Worm (Caenorhabditis elegans): ENCODE measurements around the gene dgn-2.
A peak's percentile ranks its signal among the peaks of the same experiment; 100 is the strongest.

Gene dgn-2

ce11 chrX:1319708-1320107, 47.6 kb downstream of the dgn-2 start (continued):
- TF ChIP-seq ztf-22 (GFP tag; optimal IDR thresholded peaks at IDR 0.05) (peak; percentile 10), rcor-1 (GFP tag; IDR thresholded peaks at IDR 0.05) (0 out of 2 replicates have a peak, but pooled peaks have one; percentile 38), C17E4.6 (GFP tag; IDR thresholded peaks at IDR 0.05) (no peak), Y67H2A.10 (GFP tag; conservative IDR thresholded peaks at IDR 0.05) (no peak), nhr-179 (tag; optimal IDR thresholded peaks at IDR 0.05) (no peak), fkh-3 (tag; optimal IDR thresholded peaks at IDR 0.05) (no peak), ama-1 (optimal IDR thresholded peaks at IDR 0.05) (no peak), ama-1 (GFP tag; optimal IDR thresholded peaks at IDR 0.05) (no peak), madf-10 (tag; optimal IDR thresholded peaks at IDR 0.05) (peak; percentile 10), ceh-91 (GFP tag; IDR thresholded peaks at IDR 0.05) (no peak), repo-1 (tag; optimal IDR thresholded peaks at IDR 0.05) (no peak), hlh-12 (tag; optimal IDR thresholded peaks at IDR 0.05) (no peak), egrh-3 (GFP tag; IDR thresholded peaks at IDR 0.05) (peak; percentile 94), rpc-1 (optimal IDR thresholded peaks at IDR 0.05) (no peak), rpc-1 (tag; optimal IDR thresholded peaks at IDR 0.05) (no peak), F23B12.7 (tag; optimal IDR thresholded peaks at IDR 0.05; ENCODE audit: insufficient read depth) (peak; percentile 21), nhr-80 (tag; optimal IDR thresholded peaks at IDR 0.05) (peak; percentile 85), him-1 (tag; optimal IDR thresholded peaks at IDR 0.05) (no peak), nhr-90 (tag; optimal IDR thresholded peaks at IDR 0.05) (peak; percentile 45), F33H1.4 (GFP tag; IDR thresholded peaks at IDR 0.05) (no peak), nfya-2 (GFP tag; IDR thresholded peaks at IDR 0.05) (no peak), lin-54 (GFP tag; optimal IDR thresholded peaks at IDR 0.05) (peak; percentile 29), ceh-79 (tag; optimal IDR thresholded peaks at IDR 0.05) (no peak), gei-17 (GFP tag; optimal IDR thresholded peaks at IDR 0.05) (peak; percentile 71), attf-6 (GFP tag; IDR thresholded peaks at IDR 0.05) (no peak), chd-7 (tag; optimal IDR thresholded peaks at IDR 0.05) (no peak), nhr-27 (tag; optimal IDR thresholded peaks at IDR 0.05) (no peak), lir-1 (GFP tag; conservative IDR thresholded peaks at IDR 0.05) (no peak; the same call in 1 of the 2 replicates), T07F8.4 (tag; optimal IDR thresholded peaks at IDR 0.05) (no peak), zfh-2 (GFP tag; conservative IDR thresholded peaks at IDR 0.05) (peak; percentile 99), sptf-2 (GFP tag; optimal IDR thresholded peaks at IDR 0.05) (no peak), lag-1 (GFP tag; IDR thresholded peaks at IDR 0.05) (no peak), hsf-1 (GFP tag; IDR thresholded peaks at IDR 0.05) (no peak), ztf-26 (tag; optimal IDR thresholded peaks at IDR 0.05) (peak; percentile 13), tbp1 (GFP tag; optimal IDR thresholded peaks at IDR 0.05) (no peak), ztf-6 (GFP tag; IDR thresholded peaks at IDR 0.05) (no peak), snpc-4 (GFP tag; optimal IDR thresholded peaks at IDR 0.05) (no peak), snpc-4 (tag; optimal IDR thresholded peaks at IDR 0.05) (peak in 2 of 4 experiments; percentile 37 to 50), attf-3 (GFP tag; conservative IDR thresholded peaks at IDR 0.05) (no peak), hmg-20 (GFP tag; IDR thresholded peaks at IDR 0.05) (no peak), snpc-1.3 (tag; optimal IDR thresholded peaks at IDR 0.05; ENCODE audit: insufficient read depth) (no peak), F10E7.11 (tag; optimal IDR thresholded peaks at IDR 0.05) (no peak), cebp-2 (GFP tag; IDR thresholded peaks at IDR 0.05) (no peak), zim-3 (tag; optimal IDR thresholded peaks at IDR 0.05) (no peak), K11D2.4 (GFP tag; IDR thresholded peaks at IDR 0.05) (no peak), F37B4.10 (GFP tag; IDR thresholded peaks at IDR 0.05) (0 out of 2 replicates have a peak, but pooled peaks have one; percentile 86), hmg-1.2 (GFP tag; IDR thresholded peaks at IDR 0.05) (peak; percentile 81; the same call in 1 of the 2 replicates), lin-35 (GFP tag; optimal IDR thresholded peaks at IDR 0.05) (no peak)
